Worm (Caenorhabditis elegans) whole organism, early embryonic: ENCODE measurements around the gene F55G1.7.

ENCODE experiments used
- ama-1 ChIP-seq: fragments of 150-350 bp; optimal IDR thresholded peaks from 2 replicates; lab custom pipeline; 2014
- ceh-36 ChIP-seq: sonication (generic microtip); optimal IDR thresholded peaks from 2 replicates; lab custom pipeline; 2016; ENCODE audit warnings: missing genetic modification characterization, inconsistent platforms, missing compliant biosample characterization

DNA sequence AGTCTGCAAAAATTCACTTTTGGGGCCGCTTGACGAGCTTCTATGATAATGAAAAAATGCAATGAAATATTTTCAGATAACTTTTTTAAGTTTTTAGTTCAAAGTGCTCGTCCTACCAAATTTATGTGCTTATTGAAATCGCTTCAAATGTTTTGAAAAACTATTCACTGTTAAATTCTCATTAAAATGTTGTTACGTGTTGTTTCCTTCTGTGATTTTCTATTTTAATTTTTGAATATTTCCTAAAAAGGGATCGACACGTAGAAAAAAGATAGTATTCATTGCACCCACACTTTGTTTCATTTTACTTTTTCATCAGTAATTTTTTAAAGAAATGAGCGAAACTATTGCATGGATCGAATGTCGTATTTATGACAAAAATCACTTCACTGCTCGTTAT, 50.8 kb downstream of the F55G1.7 start, which contains the start of gene B0496.6:
- TF ChIP-seq ceh-36 (tag; lab: Kevin White, UChicago) (no peak), ama-1 (lab: Kevin White, UChicago) (no peak)
